Fruit fly (Drosophila melanogaster) whole organism, embryonic: ENCODE data around the gene CG6766.

Source experiments
- Abd-B ChIP-seq: fragments of 200-800 bp; sonication (Bioruptor generic); optimal IDR thresholded peaks from 2 replicates; lab custom pipeline; 2018; ENCODE audit warnings: missing biosample characterization, mild to moderate bottlenecking, missing genetic modification characterization, moderate library complexity
- CG18599 ChIP-seq: fragments of 200-800 bp; sonication (Bioruptor generic); optimal IDR thresholded peaks from 3 replicates; lab custom pipeline; 2017; ENCODE audit warnings: missing biosample characterization, missing genetic modification characterization, mild to moderate bottlenecking, moderate library complexity, missing genetic modification reagents
- CG2202 ChIP-seq: fragments of 200-800 bp; sonication (Bioruptor generic); optimal IDR thresholded peaks from 2 replicates; lab custom pipeline; 2018; ENCODE audit warnings: missing biosample characterization, mild to moderate bottlenecking, missing genetic modification characterization
- CG5180 ChIP-seq: fragments of 200-800 bp; sonication (Bioruptor generic); optimal IDR thresholded peaks from 3 replicates; lab custom pipeline; 2017; ENCODE audit warnings: missing biosample characterization, missing genetic modification characterization, mild to moderate bottlenecking, moderate library complexity, missing genetic modification reagents
- CG5245 ChIP-seq: fragments of 200-800 bp; sonication (Bioruptor generic); optimal IDR thresholded peaks from 3 replicates; lab custom pipeline; 2016; ENCODE audit warnings: missing biosample characterization, missing genetic modification characterization
- CG6689 ChIP-seq: fragments of 200-800 bp; sonication (Bioruptor generic); IDR thresholded peaks from 2 replicates; pipeline ENCODE4 v1.3.6; 2022; ENCODE audit warnings: missing biosample characterization, missing genetic modification characterization
- br ChIP-seq: fragments of >200 bp; optimal IDR thresholded peaks from 2 replicates; lab custom pipeline; 2017
- cad ChIP-seq: fragments of >200 bp; optimal IDR thresholded peaks from 2 replicates; lab custom pipeline; 2017; ENCODE audit warnings: missing biosample characterization, missing genetic modification characterization
- cato ChIP-seq: fragments of 200-800 bp; sonication (Bioruptor generic); optimal IDR thresholded peaks from 2 replicates; lab custom pipeline; 2016; ENCODE audit warnings: missing biosample characterization, missing genetic modification characterization, borderline replicate concordance
- cwo ChIP-seq: fragments of 200-800 bp; sonication (Bioruptor generic); optimal IDR thresholded peaks from 3 replicates; lab custom pipeline; 2017; ENCODE audit warnings: missing biosample characterization, missing genetic modification characterization, mild to moderate bottlenecking, moderate library complexity, missing genetic modification reagents
- emc ChIP-seq: fragments of 200-800 bp; sonication (Bioruptor generic); optimal IDR thresholded peaks from 2 replicates; lab custom pipeline; 2016; ENCODE audit warnings: missing biosample characterization, missing genetic modification characterization
- phol ChIP-seq: fragments of 200-800 bp; sonication (Bioruptor generic); optimal IDR thresholded peaks from 3 replicates; lab custom pipeline; 2018; ENCODE audit warnings: missing biosample characterization, mild to moderate bottlenecking, missing genetic modification characterization, moderate library complexity
- ssp ChIP-seq: fragments of 200-800 bp; sonication (Bioruptor generic); IDR thresholded peaks from 2 replicates; pipeline ENCODE4 v1.3.6; 2022; ENCODE audit warnings: missing biosample characterization, missing genetic modification characterization
- vfl ChIP-seq: fragments of 200-800 bp; sonication (Bioruptor generic); optimal IDR thresholded peaks from 2 replicates; lab custom pipeline; 2016; ENCODE audit warnings: missing biosample characterization, missing genetic modification characterization

- TF ChIP-seq cwo (GFP tag; lab: Kevin White, UChicago) (no peak), cato (GFP tag; lab: Kevin White, UChicago) (no peak), br (lab: Kevin White, UChicago) (no peak), CG5245 (GFP tag; lab: Kevin White, UChicago) (no peak), cad (GFP tag; lab: Kevin White, UChicago) (no peak), phol (tag; lab: Kevin White, UChicago) (no peak), CG18599 (GFP tag; lab: Kevin White, UChicago) (no peak), ssp (no peak), CG5180 (GFP tag; lab: Kevin White, UChicago) (no peak), CG6689 (GFP tag; lab: Robert Waterston, UW) (no peak), emc (GFP tag; lab: Kevin White, UChicago) (no peak), vfl (GFP tag; lab: Kevin White, UChicago) (no peak), CG2202 (tag; lab: Kevin White, UChicago) (no peak), Abd-B (no peak)
Measured at dm6 chr2L:12085619-12086171, 45.2 kb upstream of the CG6766 start, which contains the start of gene prd.
